Fruit fly (Drosophila melanogaster): ENCODE results near the gene trol.
A peak's percentile ranks its signal among the peaks of the same experiment; 100 is the strongest.

The trol gene

dm6 chrX:2469843-2470442, 75.3 kb downstream of the trol start, which contains the start of gene boi (continued):
- TF ChIP-seq Camta (GFP tag; optimal IDR thresholded peaks at IDR 0.05): no peak
- no peak for TF ChIP-seq tio (GFP tag; optimal IDR thresholded peaks at IDR 0.05)
- TF ChIP-seq sob (GFP tag; IDR thresholded peaks at IDR 0.05): 0 out of 2 replicates have a peak, but pooled peaks have one; percentile 6
- no peak for TF ChIP-seq CG6654 (GFP tag; optimal IDR thresholded peaks at IDR 0.05)
- no peak for TF ChIP-seq Eip74EF (GFP tag; optimal IDR thresholded peaks at IDR 0.05)
- no peak for TF ChIP-seq stwl (tag; optimal IDR thresholded peaks at IDR 0.05)
- peak; percentile 28 for TF ChIP-seq pros (GFP tag; optimal IDR thresholded peaks at IDR 0.05)
- TF ChIP-seq mam (GFP tag; optimal IDR thresholded peaks at IDR 0.05): no peak
- TF ChIP-seq YL-1 (GFP tag; optimal IDR thresholded peaks at IDR 0.05): no peak
- TF ChIP-seq CG6765 (GFP tag; optimal IDR thresholded peaks at IDR 0.05): no peak
- no peak for TF ChIP-seq CG14050 (GFP tag; IDR thresholded peaks at IDR 0.05)
- TF ChIP-seq CG43689 (GFP tag; IDR thresholded peaks at IDR 0.05): no peak
- no peak for TF ChIP-seq Oli (tag; optimal IDR thresholded peaks at IDR 0.05)
- TF ChIP-seq stc (GFP tag; IDR thresholded peaks at IDR 0.05): no peak
- TF ChIP-seq HmgZ (tag; optimal IDR thresholded peaks at IDR 0.05): no peak
- no peak for TF ChIP-seq Fer2 (tag; optimal IDR thresholded peaks at IDR 0.05)
- TF ChIP-seq knrl (GFP tag; IDR thresholded peaks at IDR 0.05; ENCODE audit: partially characterized antibody): no peak
- no peak for TF ChIP-seq NFAT (GFP tag; IDR thresholded peaks at IDR 0.05)
- no peak for TF ChIP-seq luna (GFP tag; optimal IDR thresholded peaks at IDR 0.05)
- TF ChIP-seq usp (GFP tag; optimal IDR thresholded peaks at IDR 0.05): no peak
- TF ChIP-seq Dek (tag; optimal IDR thresholded peaks at IDR 0.05): no peak
- no peak for TF ChIP-seq CG18599 (GFP tag; optimal IDR thresholded peaks at IDR 0.05)
- no peak for TF ChIP-seq Six4 (GFP tag; optimal IDR thresholded peaks at IDR 0.05)
- TF ChIP-seq TFAM (GFP tag; optimal IDR thresholded peaks at IDR 0.05): no peak
- TF ChIP-seq H15 (GFP tag; IDR thresholded peaks at IDR 0.05): no peak
- TF ChIP-seq zfh2 (GFP tag; optimal IDR thresholded peaks at IDR 0.05): no peak
- no peak for TF ChIP-seq Side (GFP tag; optimal IDR thresholded peaks at IDR 0.05)
- TF ChIP-seq CG18764 (GFP tag; optimal IDR thresholded peaks at IDR 0.05): no peak
- TF ChIP-seq nerfin-1 (tag; optimal IDR thresholded peaks at IDR 0.05): no peak
- no peak for TF ChIP-seq Gsc (GFP tag; IDR thresholded peaks at IDR 0.05)
- no peak for TF ChIP-seq CG10565 (GFP tag; optimal IDR thresholded peaks at IDR 0.05)
- TF ChIP-seq Abd-B (GFP tag; optimal IDR thresholded peaks at IDR 0.05): no peak
- TF ChIP-seq Kr (GFP tag; optimal IDR thresholded peaks at IDR 0.05): no peak
- TF ChIP-seq amos (GFP tag; IDR thresholded peaks at IDR 0.05; ENCODE audit: partially characterized antibody): 0 out of 2 replicates have a peak, but pooled peaks have one; percentile 14
- TF ChIP-seq aop (GFP tag; IDR thresholded peaks at IDR 0.05): no peak
- TF ChIP-seq CG10431 (GFP tag; optimal IDR thresholded peaks at IDR 0.05): no peak
- TF ChIP-seq CG1024 (GFP tag; IDR thresholded peaks at IDR 0.05): no peak
- TF ChIP-seq Rfx (GFP tag; IDR thresholded peaks at IDR 0.05): 0 out of 2 replicates have a peak, but pooled peaks have one; percentile 4
- TF ChIP-seq NK7.1 (GFP tag; optimal IDR thresholded peaks at IDR 0.05): no peak
- TF ChIP-seq al (GFP tag; IDR thresholded peaks at IDR 0.05): no peak
- no peak for TF ChIP-seq nau (GFP tag; optimal IDR thresholded peaks at IDR 0.05)
- no peak for TF ChIP-seq CG10366 (GFP tag; IDR thresholded peaks at IDR 0.05)
- no peak for TF ChIP-seq CG9817 (tag; optimal IDR thresholded peaks at IDR 0.05)
- peak; percentile 85 for TF ChIP-seq sens (GFP tag)
- TF ChIP-seq CG12299 (tag; optimal IDR thresholded peaks at IDR 0.05): no peak
- TF ChIP-seq bcd (GFP tag; optimal IDR thresholded peaks at IDR 0.05): no peak
- TF ChIP-seq CG2120 (GFP tag; optimal IDR thresholded peaks at IDR 0.05): no peak
- TF ChIP-seq CG4424 (GFP tag; optimal IDR thresholded peaks at IDR 0.05): no peak
- no peak for TF ChIP-seq ken (GFP tag; IDR thresholded peaks at IDR 0.05)
- no peak for TF ChIP-seq fru (optimal IDR thresholded peaks at IDR 0.05)
- no peak for TF ChIP-seq CG7745 (tag; optimal IDR thresholded peaks at IDR 0.05)
- no peak for TF ChIP-seq ab (GFP tag; optimal IDR thresholded peaks at IDR 0.05)
